Worm (Caenorhabditis elegans) whole organism, L4 larva: Measurements from ENCODE around the gene clec-85.

Experiments
- F10B5.3 ChIP-seq: sonication (generic microtip); optimal IDR thresholded peaks from 2 replicates; lab custom pipeline; 2016; ENCODE audit warnings: mild to moderate bottlenecking, missing genetic modification characterization, missing compliant biosample characterization
- R02D3.7 ChIP-seq: fragments of 150-350 bp; sonication (generic microtip); optimal IDR thresholded peaks from 3 replicates; lab custom pipeline; 2014; ENCODE audit warnings: missing biosample characterization, missing genetic modification characterization
- T20F7.1 ChIP-seq: fragments of 200-800 bp; sonication (Bioruptor generic); optimal IDR thresholded peaks from 2 replicates; lab custom pipeline; 2018; ENCODE audit warnings: mild to moderate bottlenecking, missing genetic modification characterization, missing compliant biosample characterization
- T26A8.4 ChIP-seq: fragments of 200-800 bp; sonication (Bioruptor generic); IDR thresholded peaks from 2 replicates; pipeline ENCODE4 v1.3.6; 2022; ENCODE audit warnings: missing genetic modification characterization, missing compliant biosample characterization
- aha-1 ChIP-seq: fragments of 150-350 bp; peaks from one replicate; lab custom pipeline; 2014; ENCODE audit warnings: missing biosample characterization, missing genetic modification characterization
- attf-4 ChIP-seq: sonication (generic microtip); optimal IDR thresholded peaks from 3 replicates; lab custom pipeline; 2017; ENCODE audit warnings: missing biosample characterization, missing genetic modification characterization
- ceh-20 ChIP-seq: fragments of 200-800 bp; sonication (Bioruptor generic); IDR thresholded peaks from 2 replicates; pipeline ENCODE4 v1.3.6; 2022; ENCODE audit warnings: missing genetic modification reagents, missing genetic modification characterization, missing compliant biosample characterization
- ceh-28 ChIP-seq: fragments of 150-350 bp; optimal IDR thresholded peaks from 2 replicates; lab custom pipeline; 2014; ENCODE audit warnings: missing biosample characterization, missing genetic modification reagents, missing genetic modification characterization
- ceh-62 ChIP-seq: sonication (generic microtip); optimal IDR thresholded peaks from 2 replicates; lab custom pipeline; 2017; ENCODE audit warnings: missing biosample characterization, missing genetic modification characterization
- ces-1 ChIP-seq: fragments of 150-350 bp; sonication (generic microtip); optimal IDR thresholded peaks from 4 replicates; lab custom pipeline; 2014; ENCODE audit warnings: missing biosample characterization, missing genetic modification reagents, missing genetic modification characterization
- ctbp-1 ChIP-seq: fragments of 200-800 bp; sonication (Bioruptor generic); IDR thresholded peaks from 2 replicates; pipeline ENCODE4 v1.3.6; 2022; ENCODE audit warnings: missing genetic modification reagents, missing genetic modification characterization, missing compliant biosample characterization
- daf-16 ChIP-seq, 3 experiments: sonication (generic microtip); optimal IDR thresholded peaks; 2 replicates each; lab custom pipeline; 2016 to 2017; ENCODE audit warnings: missing genetic modification characterization in 3 of 3, missing genetic modification reagents in 3 of 3, mild to moderate bottlenecking in 2 of 3, missing compliant biosample characterization in 2 of 3, missing biosample characterization in 1 of 3, moderate library complexity in 1 of 3
- dmd-6 ChIP-seq: fragments of 200-800 bp; sonication (Bioruptor generic); IDR thresholded peaks from 2 replicates; pipeline ENCODE4 v1.3.6; 2022; ENCODE audit warnings: missing genetic modification reagents, missing genetic modification characterization, missing compliant biosample characterization
- dpl-1 ChIP-seq: fragments of 150-350 bp; optimal IDR thresholded peaks from 2 replicates; lab custom pipeline; 2014; ENCODE audit warnings: missing biosample characterization, missing genetic modification reagents, missing genetic modification characterization
- dve-1 ChIP-seq: sonication (generic microtip); optimal IDR thresholded peaks from 2 replicates; lab custom pipeline; 2017; ENCODE audit warnings: antibody characterized with exemption, mild to moderate bottlenecking, missing genetic modification characterization, missing compliant biosample characterization; ENCODE audit not compliant: insufficient read depth
- egl-43 ChIP-seq: fragments of 200-800 bp; sonication (Bioruptor generic); IDR thresholded peaks from 2 replicates; pipeline ENCODE4 v1.3.6; 2022; ENCODE audit warnings: missing genetic modification reagents, missing genetic modification characterization, missing compliant biosample characterization
- fkh-10 ChIP-seq: fragments of 150-350 bp; optimal IDR thresholded peaks from 2 replicates; lab custom pipeline; 2014; ENCODE audit warnings: missing biosample characterization, missing genetic modification reagents, missing genetic modification characterization
- fos-1 ChIP-seq: fragments of 150-350 bp; optimal IDR thresholded peaks from 2 replicates; lab custom pipeline; 2014; ENCODE audit warnings: missing biosample characterization, missing genetic modification characterization
- hlh-11 ChIP-seq: fragments of 200-800 bp; sonication (Bioruptor generic); optimal IDR thresholded peaks from 2 replicates; lab custom pipeline; 2018; ENCODE audit warnings: mild to moderate bottlenecking, missing genetic modification characterization, missing compliant biosample characterization
- hlh-30 ChIP-seq: sonication (generic microtip); optimal IDR thresholded peaks from 2 replicates; lab custom pipeline; 2017; ENCODE audit warnings: antibody characterized with exemption, mild to moderate bottlenecking, missing genetic modification characterization, missing compliant biosample characterization; ENCODE audit not compliant: insufficient read depth
- hmg-1.1 ChIP-seq: fragments of 200-800 bp; sonication (Bioruptor generic); IDR thresholded peaks from 2 replicates; pipeline ENCODE4 v1.3.6; 2022; ENCODE audit warnings: missing genetic modification reagents, missing genetic modification characterization, missing compliant biosample characterization
- lim-7 ChIP-seq: fragments of 200-800 bp; sonication (Bioruptor generic); IDR thresholded peaks from 2 replicates; pipeline ENCODE4 v1.3.6; 2022; ENCODE audit warnings: missing genetic modification characterization, missing compliant biosample characterization
- lin-38 ChIP-seq: fragments of 200-800 bp; sonication (Bioruptor generic); IDR thresholded peaks from 2 replicates; pipeline ENCODE4 v1.3.6; 2022; ENCODE audit warnings: missing genetic modification reagents, missing genetic modification characterization, missing compliant biosample characterization
- mep-1 ChIP-seq: fragments of 150-350 bp; sonication (generic microtip); optimal IDR thresholded peaks from 3 replicates; lab custom pipeline; 2014; ENCODE audit warnings: missing biosample characterization, missing genetic modification characterization
- mes-2 ChIP-seq: sonication (generic microtip); optimal IDR thresholded peaks from 2 replicates; lab custom pipeline; 2016; ENCODE audit warnings: missing genotype, mild to moderate bottlenecking, missing genetic modification characterization, missing compliant biosample characterization; ENCODE audit not compliant: poor library complexity, severe bottlenecking
- nhr-102 ChIP-seq: sonication (generic microtip); optimal IDR thresholded peaks from 2 replicates; lab custom pipeline; 2016; ENCODE audit warnings: mild to moderate bottlenecking, missing genetic modification characterization, moderate library complexity, missing compliant biosample characterization
- nhr-28 ChIP-seq: fragments of 150-350 bp; optimal IDR thresholded peaks from 2 replicates; lab custom pipeline; 2014; ENCODE audit warnings: missing biosample characterization, missing genetic modification characterization
- nhr-48 ChIP-seq: sonication (generic microtip); optimal IDR thresholded peaks from 2 replicates; lab custom pipeline; 2016; ENCODE audit warnings: mild to moderate bottlenecking, missing genetic modification characterization, missing compliant biosample characterization
- nhr-6 ChIP-seq: fragments of 150-350 bp; optimal IDR thresholded peaks from 2 replicates; lab custom pipeline; 2014; ENCODE audit warnings: missing biosample characterization, missing genetic modification characterization
- nhr-77 ChIP-seq: fragments of 150-350 bp; optimal IDR thresholded peaks from 2 replicates; lab custom pipeline; 2014; ENCODE audit warnings: missing biosample characterization, missing genetic modification characterization
- php-3 ChIP-seq: fragments of 200-800 bp; sonication (Bioruptor generic); IDR thresholded peaks from 2 replicates; pipeline ENCODE4 v1.3.6; 2022; ENCODE audit warnings: missing genetic modification reagents, missing genetic modification characterization, missing compliant biosample characterization
- pqm-1 ChIP-seq: sonication (generic microtip); optimal IDR thresholded peaks from 2 replicates; lab custom pipeline; 2017; ENCODE audit warnings: missing biosample characterization, missing genetic modification characterization
- sdz-12 ChIP-seq: fragments of 200-800 bp; sonication (Bioruptor generic); optimal IDR thresholded peaks from 2 replicates; lab custom pipeline; 2018; ENCODE audit warnings: mild to moderate bottlenecking, missing genetic modification characterization, missing compliant biosample characterization
- set-16 ChIP-seq: fragments of 200-800 bp; sonication (Bioruptor generic); IDR thresholded peaks from 2 replicates; pipeline ENCODE4 v1.3.6; 2022; ENCODE audit warnings: missing genetic modification reagents, missing genetic modification characterization, missing compliant biosample characterization
- spr-1 ChIP-seq: sonication (generic microtip); optimal IDR thresholded peaks from 2 replicates; lab custom pipeline; 2016; ENCODE audit warnings: mild to moderate bottlenecking, missing genetic modification characterization, missing compliant biosample characterization
- tag-97 ChIP-seq: fragments of 200-800 bp; sonication (Bioruptor generic); IDR thresholded peaks from 2 replicates; pipeline ENCODE4 v1.3.6; 2022; ENCODE audit warnings: missing genetic modification characterization, missing compliant biosample characterization
- tra-1 ChIP-seq: fragments of 200-800 bp; sonication (Bioruptor generic); IDR thresholded peaks from 2 replicates; pipeline ENCODE4 v1.3.6; 2022; ENCODE audit warnings: missing genetic modification reagents, missing genetic modification characterization, missing compliant biosample characterization
- unc-130 ChIP-seq: sonication (generic microtip); optimal IDR thresholded peaks from 2 replicates; lab custom pipeline; 2016; ENCODE audit warnings: missing genetic modification reagents, missing genetic modification characterization, missing compliant biosample characterization
- vab-7 ChIP-seq: fragments of 200-800 bp; sonication (Bioruptor generic); IDR thresholded peaks from 2 replicates; pipeline ENCODE4 v1.3.6; 2022; ENCODE audit warnings: missing genetic modification reagents, missing genetic modification characterization, missing compliant biosample characterization
- zip-11 ChIP-seq: fragments of 200-800 bp; sonication (Bioruptor generic); IDR thresholded peaks from 2 replicates; pipeline ENCODE4 v1.3.6; 2022; ENCODE audit warnings: missing genetic modification characterization, missing compliant biosample characterization
- zip-2 ChIP-seq: fragments of 150-350 bp; optimal IDR thresholded peaks from 2 replicates; lab custom pipeline; 2014; ENCODE audit warnings: missing biosample characterization, missing genetic modification characterization

Gene clec-85

DNA sequence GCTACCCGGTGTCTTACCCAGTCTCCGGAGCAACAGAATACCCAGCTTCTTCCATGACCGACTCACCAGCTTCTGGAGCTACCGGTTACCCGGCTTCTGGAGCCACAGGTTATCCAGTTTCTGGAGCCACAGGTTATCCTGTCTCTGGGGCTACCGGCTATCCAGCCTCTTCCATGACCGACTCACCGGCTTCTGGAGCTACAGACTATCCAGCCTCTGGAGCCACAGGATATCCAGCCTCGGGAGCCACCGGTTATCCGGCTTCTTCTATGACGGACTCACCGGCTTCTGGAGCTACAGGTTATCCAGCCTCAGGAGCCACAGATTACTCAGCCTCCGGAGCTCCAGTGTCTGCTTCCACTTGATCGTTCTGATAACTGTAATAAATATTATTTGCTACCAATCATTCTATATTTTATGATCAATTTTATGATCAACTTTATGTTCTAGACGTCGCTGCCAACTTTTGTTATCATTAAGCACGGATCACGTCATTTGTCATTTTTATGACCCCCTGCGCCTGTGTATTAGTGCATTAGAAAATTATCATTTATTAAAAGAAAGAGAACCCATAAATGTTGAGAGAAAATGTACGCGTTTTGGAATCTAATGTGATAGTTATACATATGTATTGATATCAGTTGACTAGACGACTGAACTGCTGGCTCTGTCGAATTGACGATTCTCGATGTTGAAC, 4.5 kb downstream of the clec-85 start:
- TF ChIP-seq hlh-30 (tag; lab: Kevin White, UChicago) (peak; percentile 41), spr-1 (tag; lab: Kevin White, UChicago) (no peak), ceh-28 (tag; lab: Kevin White, UChicago) (no peak), pqm-1 (tag; lab: Kevin White, UChicago) (peak; percentile 85), ceh-62 (tag; lab: Kevin White, UChicago) (no peak), attf-4 (no peak), tag-97 (GFP tag; lab: Robert Waterston, UW) (no peak), dmd-6 (GFP tag; lab: Robert Waterston, UW) (peak; percentile 85), ceh-20 (peak; percentile 84), lim-7 (no peak), nhr-48 (tag; lab: Kevin White, UChicago) (peak; percentile 60), lin-38 (GFP tag; lab: Robert Waterston, UW) (no peak), nhr-77 (tag; lab: Kevin White, UChicago) (peak; percentile 32), mep-1 (tag; lab: Kevin White, UChicago) (peak; percentile 13), sdz-12 (no peak), dve-1 (tag; lab: Kevin White, UChicago) (peak; percentile 81), tra-1 (GFP tag; lab: Robert Waterston, UW) (peak; percentile 77), hlh-11 (tag; lab: Kevin White, UChicago) (peak; percentile 77), zip-11 (GFP tag; lab: Robert Waterston, UW) (no peak), egl-43 (GFP tag; lab: Robert Waterston, UW) (0 out of 2 replicates have a peak, but pooled peaks have one; percentile 8), dpl-1 (GFP tag; lab: Kevin White, UChicago) (no peak), nhr-102 (peak; percentile 46), php-3 (GFP tag; lab: Robert Waterston, UW) (peak; percentile 100), set-16 (GFP tag; lab: Robert Waterston, UW) (peak; percentile 84), nhr-28 (peak; percentile 73), F10B5.3 (no peak), daf-16 (GFP tag; optimal IDR thresholded peaks at IDR 0.05; lab: Kevin White, UChicago) (peak in 1 of 2 experiments; percentile 39), daf-16 (tag; optimal IDR thresholded peaks at IDR 0.05; lab: Kevin White, UChicago) (peak; percentile 94), aha-1 (tag; lab: Kevin White, UChicago) (no peak), T20F7.1 (GFP tag; lab: Kevin White, UChicago) (no peak), hmg-1.1 (GFP tag; lab: Robert Waterston, UW) (no peak)

DNA sequence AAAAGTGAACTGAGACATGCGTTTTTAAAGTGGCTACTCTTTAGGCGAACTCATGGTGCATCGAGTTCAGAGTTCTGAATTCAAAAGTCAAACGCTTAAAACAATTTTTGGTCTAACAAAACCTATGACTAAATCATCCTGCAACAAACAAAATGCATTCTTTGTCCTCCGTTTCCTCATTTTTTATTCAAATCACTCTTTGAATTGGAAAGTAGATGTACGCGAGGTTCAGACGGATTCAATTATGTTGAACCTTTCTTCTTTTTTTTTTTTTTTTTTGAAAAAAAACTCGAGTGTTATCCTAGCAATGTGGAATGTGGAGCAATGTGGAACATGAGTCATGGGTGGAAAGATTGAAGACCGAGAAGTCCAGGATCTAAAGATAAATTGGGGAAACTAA, 8.0 kb downstream of the clec-85 start:
- peak; percentile 85 for TF ChIP-seq fkh-10 (GFP tag; lab: Kevin White, UChicago)
- TF ChIP-seq ces-1 (GFP tag; lab: Kevin White, UChicago): peak; percentile 44
- TF ChIP-seq ctbp-1 (GFP tag; lab: Robert Waterston, UW): peak; percentile 40; the same call in 1 of the 2 replicates
- TF ChIP-seq mes-2 (tag; lab: Kevin White, UChicago): no peak
- no peak for TF ChIP-seq lim-7

DNA sequence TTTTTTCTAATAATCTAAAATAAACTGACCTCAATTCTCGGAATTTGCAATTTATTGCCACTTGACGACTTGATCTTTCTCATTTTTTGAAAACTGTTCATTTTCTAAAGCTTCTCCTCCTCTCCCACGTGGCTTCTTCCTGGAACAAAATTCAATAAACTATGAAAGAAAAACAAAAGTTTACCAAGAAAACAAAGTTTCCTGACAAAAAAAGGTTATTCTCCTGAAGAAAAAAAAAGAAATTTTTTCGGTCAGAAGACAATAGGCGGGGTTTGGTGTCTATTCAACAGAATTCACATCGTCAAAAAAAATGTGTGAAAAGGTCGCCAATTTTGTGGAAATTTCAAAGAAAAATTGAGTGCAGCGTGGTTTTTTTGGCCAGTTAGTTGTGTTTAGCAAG, 14.1 kb downstream of the clec-85 start, which contains the start of gene Y54G2A.16:
TSS of gene Y54G2A.16 (minus strand) at position 101 of the 400 bp plus-strand sequence.
- TF ChIP-seq T26A8.4 (GFP tag; lab: Robert Waterston, UW) (no peak), R02D3.7 (tag; lab: Kevin White, UChicago) (no peak), vab-7 (no peak), nhr-6 (tag; lab: Kevin White, UChicago) (no peak), zip-2 (tag; lab: Kevin White, UChicago) (no peak), unc-130 (GFP tag; lab: Kevin White, UChicago) (no peak), fos-1 (no peak)
